Fruit fly (Drosophila melanogaster): ENCODE results near the gene sn.
A peak's percentile ranks its signal among the peaks of the same experiment; 100 is the strongest.

The sn gene

dm6 chrX:7995171-7995747 lies 31.4 kb downstream of the sn start, which contains the start of gene Tbh (continued):
- no peak for TF ChIP-seq CG4404 (GFP tag; IDR thresholded peaks at IDR 0.05)
- TF ChIP-seq HmgD (GFP tag; optimal IDR thresholded peaks at IDR 0.05), result no peak
- no peak for TF ChIP-seq CG4730 (GFP tag; IDR thresholded peaks at IDR 0.05)
- TF ChIP-seq MBD-R2 (GFP tag; IDR thresholded peaks at IDR 0.05), result no peak
- TF ChIP-seq CG9215 (GFP tag; IDR thresholded peaks at IDR 0.05), result peak; percentile 28; the same call in 1 of the 2 replicates
- peak; percentile 4 for TF ChIP-seq CG1603 (tag; optimal IDR thresholded peaks at IDR 0.05)
- TF ChIP-seq CG8089 (GFP tag; optimal IDR thresholded peaks at IDR 0.05), result no peak
- 0 out of 2 replicates have a peak, but pooled peaks have one; percentile 15 for TF ChIP-seq lmd (GFP tag; IDR thresholded peaks at IDR 0.05)
- TF ChIP-seq pnt (GFP tag; optimal IDR thresholded peaks at IDR 0.05), result no peak
- TF ChIP-seq sima (GFP tag; optimal IDR thresholded peaks at IDR 0.05), result no peak
- TF ChIP-seq CG10431 (GFP tag; optimal IDR thresholded peaks at IDR 0.05), result no peak
- no peak for TF ChIP-seq CG34422 (GFP tag; IDR thresholded peaks at IDR 0.05)
- no peak for TF ChIP-seq CG7963 (GFP tag; IDR thresholded peaks at IDR 0.05; ENCODE audit: partially characterized antibody)
- peak; percentile 41 for TF ChIP-seq CG15514 (GFP tag; optimal IDR thresholded peaks at IDR 0.05)
- no peak for TF ChIP-seq schlank (tag; optimal IDR thresholded peaks at IDR 0.05)
- TF ChIP-seq CG12391 (tag; optimal IDR thresholded peaks at IDR 0.05), result peak; percentile 17
- TF ChIP-seq kay (GFP tag; optimal IDR thresholded peaks at IDR 0.05), result no peak
- no peak for TF ChIP-seq CG3163 (GFP tag; optimal IDR thresholded peaks at IDR 0.05)
- TF ChIP-seq br (optimal IDR thresholded peaks at IDR 0.05), result no peak
- no peak for TF ChIP-seq Sry-β (GFP tag; optimal IDR thresholded peaks at IDR 0.05)
- no peak for TF ChIP-seq chif (GFP tag; optimal IDR thresholded peaks at IDR 0.05)
- no peak for TF ChIP-seq CG15479 (GFP tag; optimal IDR thresholded peaks at IDR 0.05)
- TF ChIP-seq NFAT (GFP tag; IDR thresholded peaks at IDR 0.05), result no peak
- no peak for TF ChIP-seq Ssrp (tag; optimal IDR thresholded peaks at IDR 0.05)
- TF ChIP-seq CG7928 (GFP tag; optimal IDR thresholded peaks at IDR 0.05), result no peak
- peak; percentile 14 for TF ChIP-seq CG3407 (GFP tag; optimal IDR thresholded peaks at IDR 0.05)
- no peak for TF ChIP-seq her (GFP tag; optimal IDR thresholded peaks at IDR 0.05)
- peak; percentile 60 for TF ChIP-seq CG2678 (tag; optimal IDR thresholded peaks at IDR 0.05)
- no peak for TF ChIP-seq CG14860 (GFP tag; IDR thresholded peaks at IDR 0.05; ENCODE audit: partially characterized antibody)
- TF ChIP-seq yki (optimal IDR thresholded peaks at IDR 0.05), result no peak
- TF ChIP-seq Tbp (GFP tag; optimal IDR thresholded peaks at IDR 0.05), result no peak
- no peak for TF ChIP-seq Aef1 (GFP tag; IDR thresholded peaks at IDR 0.05)
- no peak for TF ChIP-seq otp (GFP tag; IDR thresholded peaks at IDR 0.05)
- no peak for TF ChIP-seq dati (GFP tag; IDR thresholded peaks at IDR 0.05)
- TF ChIP-seq CG16779 (GFP tag; IDR thresholded peaks at IDR 0.05), result no peak
- TF ChIP-seq Hr3 (GFP tag; optimal IDR thresholded peaks at IDR 0.05), result no peak
- TF ChIP-seq E2f1 (GFP tag; IDR thresholded peaks at IDR 0.05), result no peak
- TF ChIP-seq Abd-B (GFP tag; optimal IDR thresholded peaks at IDR 0.05), result no peak
- no peak for TF ChIP-seq D19B (GFP tag; optimal IDR thresholded peaks at IDR 0.05)
- peak; percentile 5 for TF ChIP-seq CG2120 (GFP tag; optimal IDR thresholded peaks at IDR 0.05)
- peak; percentile 27 for TF ChIP-seq CG6683 (GFP tag; optimal IDR thresholded peaks at IDR 0.05)
- no peak for TF ChIP-seq tx (GFP tag; optimal IDR thresholded peaks at IDR 0.05)
- TF ChIP-seq CG10209 (GFP tag; optimal IDR thresholded peaks at IDR 0.05), result peak; percentile 38
- no peak for TF ChIP-seq al (GFP tag; IDR thresholded peaks at IDR 0.05)
- no peak for TF ChIP-seq cas (GFP tag; IDR thresholded peaks at IDR 0.05)
- TF ChIP-seq CG7839 (tag; optimal IDR thresholded peaks at IDR 0.05), result peak; percentile 41
- peak; percentile 54 for TF ChIP-seq Sox100B (GFP tag; optimal IDR thresholded peaks at IDR 0.05)
- TF ChIP-seq CG13775 (GFP tag; optimal IDR thresholded peaks at IDR 0.05), result peak; percentile 4
- TF ChIP-seq Meics (GFP tag; optimal IDR thresholded peaks at IDR 0.05), result peak; percentile 58
- TF ChIP-seq HLH4C (GFP tag; IDR thresholded peaks at IDR 0.05; ENCODE audit: partially characterized antibody), result 0 out of 3 replicates have a peak, but pooled peaks have one; percentile 27
- no peak for TF ChIP-seq CG7987 (GFP tag; optimal IDR thresholded peaks at IDR 0.05)
- no peak for TF ChIP-seq ab (GFP tag; optimal IDR thresholded peaks at IDR 0.05)

All from whole organism, embryonic.